Fruit fly (Drosophila melanogaster): ENCODE results near the gene Ufd1.

Gene Ufd1

DNA sequence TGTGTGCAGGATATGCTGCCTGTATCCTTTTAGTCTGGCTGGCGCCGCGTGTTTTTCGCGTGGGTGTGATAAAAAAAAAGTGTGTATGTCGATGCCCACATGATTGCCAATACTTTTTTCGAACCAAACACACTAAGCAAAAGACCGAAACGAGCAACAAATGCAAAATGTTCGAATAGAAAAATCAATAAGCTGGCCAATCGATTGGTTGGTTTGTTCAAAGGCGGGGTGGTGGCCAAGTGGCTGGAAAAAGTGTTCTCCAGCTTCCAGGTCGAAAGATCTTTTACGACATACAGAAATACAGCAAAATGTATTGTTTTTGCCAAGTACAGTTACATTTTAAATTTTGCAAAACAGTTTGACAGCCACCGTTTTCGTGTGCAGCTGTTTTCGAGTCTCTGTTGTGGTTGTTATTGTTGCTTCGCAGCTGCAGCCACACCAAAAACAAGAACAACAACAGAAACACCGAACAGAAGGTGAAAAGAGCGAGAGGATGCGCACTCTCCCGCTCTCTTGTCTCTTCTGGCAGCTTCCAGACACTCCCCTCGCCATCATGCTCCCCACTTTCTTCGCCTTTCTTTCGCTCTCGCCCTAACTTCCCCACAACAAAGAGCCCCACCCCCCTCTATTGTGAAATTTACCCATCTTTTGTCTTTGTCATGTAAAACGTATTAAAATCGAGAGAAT is 725 bp upstream of the Ufd1 start:
- no peak for TF ChIP-seq Lpt (GFP tag; optimal IDR thresholded peaks at IDR 0.05)
- peak; percentile 16 to 20 for TF ChIP-seq ss (GFP tag; optimal IDR thresholded peaks at IDR 0.05)
- peak; percentile 16 for TF ChIP-seq CG6854 (GFP tag; optimal IDR thresholded peaks at IDR 0.05)
- TF ChIP-seq svp (GFP tag) = peak; percentile 84
- TF ChIP-seq CG15336 (GFP tag; IDR thresholded peaks at IDR 0.05) = 0 out of 2 replicates have a peak, but pooled peaks have one; percentile 8
- TF ChIP-seq CG7368 (GFP tag; optimal IDR thresholded peaks at IDR 0.05) = no peak
- peak; percentile 39; the same call in 1 of the 3 replicates for TF ChIP-seq CG6163 (GFP tag; IDR thresholded peaks at IDR 0.05)
- peak; percentile 88 for TF ChIP-seq Sox14 (GFP tag; optimal IDR thresholded peaks at IDR 0.05)

- peak; percentile 86 for TF ChIP-seq spab (GFP tag; optimal IDR thresholded peaks at IDR 0.05)
- TF ChIP-seq CG6276 (GFP tag; optimal IDR thresholded peaks at IDR 0.05) = peak; percentile 94
- peak; percentile 43 for TF ChIP-seq dac (GFP tag; optimal IDR thresholded peaks at IDR 0.05)
- TF ChIP-seq CG4318 (GFP tag; optimal IDR thresholded peaks at IDR 0.05) = peak; percentile 11
- peak; percentile 42 for TF ChIP-seq fd85E (GFP tag; optimal IDR thresholded peaks at IDR 0.05)
- peak; percentile 85 for TF ChIP-seq vri (GFP tag; optimal IDR thresholded peaks at IDR 0.05)
- TF ChIP-seq salr (GFP tag; optimal IDR thresholded peaks at IDR 0.05) = peak; percentile 54 to 90
- peak; percentile 2 for TF ChIP-seq Hr38 (GFP tag; optimal IDR thresholded peaks at IDR 0.05)
- TF ChIP-seq CG6808 (GFP tag; optimal IDR thresholded peaks at IDR 0.05) = peak; percentile 96
- TF ChIP-seq Hr4 (GFP tag; optimal IDR thresholded peaks at IDR 0.05) = peak; percentile 61
- TF ChIP-seq CG16779 (tag; optimal IDR thresholded peaks at IDR 0.05) = peak; percentile 90
- TF ChIP-seq Blimp-1 (GFP tag; optimal IDR thresholded peaks at IDR 0.05) = peak; percentile 23
- peak; percentile 43 for TF ChIP-seq OdsH (GFP tag; optimal IDR thresholded peaks at IDR 0.05)
- TF ChIP-seq CG10631 (GFP tag; optimal IDR thresholded peaks at IDR 0.05) = peak; percentile 47
- peak; percentile 26 for TF ChIP-seq CG8319 (GFP tag; optimal IDR thresholded peaks at IDR 0.05)
- peak; percentile 77 for TF ChIP-seq CG3032 (tag; optimal IDR thresholded peaks at IDR 0.05)
- peak; percentile 92 for TF ChIP-seq CG8119 (GFP tag; IDR thresholded peaks at IDR 0.05)
- no peak for TF ChIP-seq CG11294 (GFP tag; IDR thresholded peaks at IDR 0.05)
- peak; percentile 42 for TF ChIP-seq topi (GFP tag; optimal IDR thresholded peaks at IDR 0.05)
- peak; percentile 70 for TF ChIP-seq CG1621 (tag; optimal IDR thresholded peaks at IDR 0.05)
- peak; percentile 62 for TF ChIP-seq Met (GFP tag; optimal IDR thresholded peaks at IDR 0.05)
- 0 out of 2 replicates have a peak, but pooled peaks have one; percentile 9 for TF ChIP-seq Gug (GFP tag; IDR thresholded peaks at IDR 0.05)
- peak; percentile 63 for TF ChIP-seq CG8632 (GFP tag; optimal IDR thresholded peaks at IDR 0.05)
- peak; percentile 58 for TF ChIP-seq CG7368 (GFP tag; optimal IDR thresholded peaks at IDR 0.05)
- TF ChIP-seq Ets96B (tag; optimal IDR thresholded peaks at IDR 0.05) = peak; percentile 80
- no peak for TF ChIP-seq CG11902 (GFP tag; optimal IDR thresholded peaks at IDR 0.05)
- TF ChIP-seq Smox (GFP tag; optimal IDR thresholded peaks at IDR 0.05) = peak; percentile 28
- peak; percentile 65 for TF ChIP-seq CG6854 (GFP tag; optimal IDR thresholded peaks at IDR 0.05)
- TF ChIP-seq fkh (GFP tag; optimal IDR thresholded peaks at IDR 0.05) = no peak
- peak; percentile 71 for TF ChIP-seq pdm3 (GFP tag; optimal IDR thresholded peaks at IDR 0.05)
- no peak for TF ChIP-seq acj6 (GFP tag; optimal IDR thresholded peaks at IDR 0.05)
- TF ChIP-seq svp (GFP tag) = peak; percentile 74
- TF ChIP-seq Hr39 (GFP tag; optimal IDR thresholded peaks at IDR 0.05) = peak; percentile 12
- TF ChIP-seq Sox102F (GFP tag; optimal IDR thresholded peaks at IDR 0.05) = peak; percentile 66
- TF ChIP-seq eg (GFP tag; IDR thresholded peaks at IDR 0.05) = peak; percentile 89
- peak; percentile 63 for TF ChIP-seq CG3919 (GFP tag; optimal IDR thresholded peaks at IDR 0.05)
- peak; percentile 83 for TF ChIP-seq CG6163 (GFP tag; IDR thresholded peaks at IDR 0.05)
- peak; percentile 57 for TF ChIP-seq Eip75B (GFP tag; optimal IDR thresholded peaks at IDR 0.05)
- peak; percentile 75 for TF ChIP-seq CG15336 (GFP tag; IDR thresholded peaks at IDR 0.05)
- peak; percentile 61 for TF ChIP-seq fd59A (GFP tag; optimal IDR thresholded peaks at IDR 0.05)
- TF ChIP-seq cyc (GFP tag; optimal IDR thresholded peaks at IDR 0.05) = no peak
- TF ChIP-seq Sox14 (GFP tag; optimal IDR thresholded peaks at IDR 0.05) = peak; percentile 62
- peak; percentile 41 for TF ChIP-seq esn (GFP tag; optimal IDR thresholded peaks at IDR 0.05)
- peak; percentile 37 for TF ChIP-seq CG6792 (GFP tag; optimal IDR thresholded peaks at IDR 0.05)
- no peak for TF ChIP-seq lz (GFP tag; optimal IDR thresholded peaks at IDR 0.05)
- TF ChIP-seq ss (GFP tag; optimal IDR thresholded peaks at IDR 0.05) = peak; percentile 96 to 97
These were observed 2.5 kb downstream of the Ufd1 start, which contains the start of the genes FoxK and mRpL2 for dm6 chr3L:11120419-11120958. TSS of gene FoxK (minus strand) at chr3L:11120783. TSS of gene mRpL2 (plus strand) at chr3L:11120847.

Measured in whole organism, prepupa.